Fruit fly (Drosophila melanogaster) whole organism, prepupa: ENCODE measurements around the gene Caper.

Source experiments
- Blimp-1 ChIP-seq: fragments of 200-800 bp; sonication (Bioruptor generic); optimal IDR thresholded peaks from 3 replicates; lab custom pipeline; 2017; ENCODE audit warnings: missing biosample characterization, missing genetic modification characterization, mild to moderate bottlenecking, moderate library complexity, missing genetic modification reagents
- CG10631 ChIP-seq: fragments of 200-800 bp; sonication (Bioruptor generic); optimal IDR thresholded peaks from 2 replicates; lab custom pipeline; 2016; ENCODE audit warnings: missing biosample characterization, missing genetic modification characterization
- CG10669 ChIP-seq: fragments of 200-800 bp; sonication (Bioruptor generic); optimal IDR thresholded peaks from 3 replicates; lab custom pipeline; 2018; ENCODE audit warnings: missing biosample characterization, mild to moderate bottlenecking, missing genetic modification characterization, moderate library complexity
- CG11294 ChIP-seq: fragments of 200-800 bp; sonication (Bioruptor generic); IDR thresholded peaks from 2 replicates; pipeline ENCODE4 v1.3.6; 2022; ENCODE audit warnings: missing biosample characterization, missing genetic modification characterization
- CG11762 ChIP-seq: fragments of 200-800 bp; sonication (Bioruptor generic); optimal IDR thresholded peaks from 3 replicates; lab custom pipeline; 2016; ENCODE audit warnings: missing biosample characterization, missing genetic modification characterization; ENCODE audit not compliant: insufficient read depth
- CG11902 ChIP-seq: fragments of 200-800 bp; sonication (Bioruptor generic); optimal IDR thresholded peaks from 3 replicates; lab custom pipeline; 2016; ENCODE audit warnings: missing biosample characterization, missing genetic modification characterization
- CG15336 ChIP-seq: fragments of 200-800 bp; sonication (Bioruptor generic); IDR thresholded peaks from 2 replicates; pipeline ENCODE4 v1.3.6; 2022; ENCODE audit warnings: missing biosample characterization, missing genetic modification characterization
- CG1621 ChIP-seq: fragments of 200-800 bp; sonication (Bioruptor generic); optimal IDR thresholded peaks from 3 replicates; lab custom pipeline; 2018; ENCODE audit warnings: missing biosample characterization, mild to moderate bottlenecking, missing genetic modification characterization
- CG16779 ChIP-seq: fragments of 200-800 bp; sonication (Bioruptor generic); optimal IDR thresholded peaks from 3 replicates; lab custom pipeline; 2017; ENCODE audit warnings: missing biosample characterization, mild to moderate bottlenecking, missing genetic modification characterization
- CG3032 ChIP-seq: fragments of 200-800 bp; optimal IDR thresholded peaks from 2 replicates; lab custom pipeline; 2019; ENCODE audit warnings: missing biosample characterization, mild to moderate bottlenecking, missing genetic modification characterization, moderate library complexity
- CG32006 ChIP-seq: fragments of 200-800 bp; sonication (Bioruptor generic); optimal IDR thresholded peaks from 3 replicates; lab custom pipeline; 2017; ENCODE audit warnings: missing biosample characterization, mild to moderate bottlenecking, missing genetic modification characterization
- CG34406 ChIP-seq: fragments of 200-800 bp; sonication (Bioruptor generic); optimal IDR thresholded peaks from 3 replicates; lab custom pipeline; 2016; ENCODE audit warnings: missing biosample characterization, missing genetic modification characterization
- CG3919 ChIP-seq: fragments of 200-800 bp; sonication (Bioruptor generic); optimal IDR thresholded peaks from 3 replicates; lab custom pipeline; 2016; ENCODE audit warnings: missing biosample characterization, missing genetic modification characterization
- CG4318 ChIP-seq: fragments of 200-800 bp; sonication (Bioruptor generic); optimal IDR thresholded peaks from 3 replicates; lab custom pipeline; 2017; ENCODE audit warnings: missing biosample characterization, mild to moderate bottlenecking, missing genetic modification characterization
- CG6163 ChIP-seq: fragments of 200-800 bp; sonication (Bioruptor generic); IDR thresholded peaks from 3 replicates; pipeline ENCODE4 v1.3.6; 2022; ENCODE audit warnings: missing biosample characterization, missing genetic modification characterization
- CG6276 ChIP-seq: fragments of 200-800 bp; sonication (Bioruptor generic); optimal IDR thresholded peaks from 2 replicates; lab custom pipeline; 2017; ENCODE audit warnings: missing biosample characterization, mild to moderate bottlenecking, missing genetic modification characterization
- CG6792 ChIP-seq: fragments of 200-800 bp; sonication (Bioruptor generic); optimal IDR thresholded peaks from 3 replicates; lab custom pipeline; 2016; ENCODE audit warnings: missing biosample characterization, missing genetic modification characterization
- CG6808 ChIP-seq: fragments of 200-800 bp; sonication (Bioruptor generic); optimal IDR thresholded peaks from 3 replicates; lab custom pipeline; 2017; ENCODE audit warnings: missing biosample characterization, missing genetic modification characterization, mild to moderate bottlenecking, moderate library complexity, missing genetic modification reagents
- CG6854 ChIP-seq: fragments of 200-800 bp; sonication (Bioruptor generic); optimal IDR thresholded peaks from 2 replicates; lab custom pipeline; 2017; ENCODE audit warnings: missing biosample characterization, mild to moderate bottlenecking, missing genetic modification characterization
- CG8119 ChIP-seq: fragments of 200-800 bp; sonication (Bioruptor generic); IDR thresholded peaks from 3 replicates; pipeline ENCODE4 v1.3.6; 2022; ENCODE audit warnings: missing biosample characterization, missing genetic modification characterization
- CG8319 ChIP-seq: fragments of 200-800 bp; sonication (Bioruptor generic); optimal IDR thresholded peaks from 3 replicates; lab custom pipeline; 2016; ENCODE audit warnings: missing biosample characterization, missing genetic modification characterization
- Eip75B ChIP-seq: fragments of 200-800 bp; sonication (Bioruptor generic); optimal IDR thresholded peaks from 3 replicates; lab custom pipeline; 2016; ENCODE audit warnings: missing biosample characterization, missing genetic modification characterization
- Eip78C ChIP-seq: fragments of 200-800 bp; sonication (Bioruptor generic); peaks from one replicate; lab custom pipeline; 2016; ENCODE audit warnings: missing biosample characterization, missing genetic modification characterization
- Eip93F ChIP-seq: fragments of 200-800 bp; sonication (Bioruptor generic); optimal IDR thresholded peaks from 2 replicates; lab custom pipeline; 2016; ENCODE audit warnings: missing biosample characterization, mild to moderate bottlenecking, missing genetic modification characterization
- Ets21C ChIP-seq: fragments of 200-800 bp; sonication (Bioruptor generic); optimal IDR thresholded peaks from 3 replicates; lab custom pipeline; 2016; ENCODE audit warnings: missing biosample characterization, missing genetic modification characterization
- Ets96B ChIP-seq: fragments of 200-800 bp; optimal IDR thresholded peaks from 2 replicates; lab custom pipeline; 2019; ENCODE audit warnings: missing biosample characterization, mild to moderate bottlenecking, missing genetic modification characterization, moderate library complexity
- Gug ChIP-seq: fragments of 200-800 bp; sonication (Bioruptor generic); IDR thresholded peaks from 2 replicates; pipeline ENCODE4 v1.3.6; 2022; ENCODE audit warnings: missing biosample characterization, missing genetic modification characterization
- Hr39 ChIP-seq: fragments of 200-800 bp; sonication (Bioruptor generic); optimal IDR thresholded peaks from 2 replicates; lab custom pipeline; 2016; ENCODE audit warnings: missing biosample characterization, missing genetic modification characterization
- Hr4 ChIP-seq: fragments of 200-800 bp; sonication (Bioruptor generic); optimal IDR thresholded peaks from 3 replicates; lab custom pipeline; 2016; ENCODE audit warnings: missing biosample characterization, missing genetic modification characterization
- Lpt ChIP-seq: fragments of 200-800 bp; sonication (Bioruptor generic); optimal IDR thresholded peaks from 3 replicates; lab custom pipeline; 2016; ENCODE audit warnings: missing biosample characterization, missing genetic modification characterization
- Met ChIP-seq: fragments of 200-800 bp; sonication (Bioruptor generic); optimal IDR thresholded peaks from 3 replicates; lab custom pipeline; 2016; ENCODE audit warnings: missing biosample characterization, missing genetic modification characterization
- OdsH ChIP-seq: fragments of 200-800 bp; sonication (Bioruptor generic); optimal IDR thresholded peaks from 3 replicates; lab custom pipeline; 2016; ENCODE audit warnings: missing biosample characterization, missing genetic modification characterization
- Sox14 ChIP-seq: fragments of 200-800 bp; sonication (Bioruptor generic); optimal IDR thresholded peaks from 3 replicates; lab custom pipeline; 2016; ENCODE audit warnings: missing biosample characterization, missing genetic modification characterization
- achi ChIP-seq: fragments of 200-800 bp; sonication (Bioruptor generic); optimal IDR thresholded peaks from 3 replicates; lab custom pipeline; 2016; ENCODE audit warnings: missing biosample characterization, missing genetic modification characterization
- acj6 ChIP-seq: fragments of 200-800 bp; sonication (Bioruptor generic); optimal IDR thresholded peaks from 3 replicates; lab custom pipeline; 2016; ENCODE audit warnings: missing biosample characterization, missing genetic modification characterization
- cyc ChIP-seq: fragments of 200-800 bp; sonication (Bioruptor generic); optimal IDR thresholded peaks from 3 replicates; lab custom pipeline; 2016; ENCODE audit warnings: missing biosample characterization, missing genetic modification characterization
- dac ChIP-seq: fragments of 200-800 bp; sonication (Bioruptor generic); optimal IDR thresholded peaks from 2 replicates; lab custom pipeline; 2017; ENCODE audit warnings: missing biosample characterization, mild to moderate bottlenecking, missing genetic modification characterization
- dsx ChIP-seq: fragments of 200-800 bp; optimal IDR thresholded peaks from 3 replicates; lab custom pipeline; 2019; ENCODE audit warnings: missing biosample characterization, mild to moderate bottlenecking, missing genetic modification characterization, moderate library complexity; ENCODE audit not compliant: poor library complexity, severe bottlenecking
- eg ChIP-seq: fragments of 200-800 bp; sonication (Bioruptor generic); IDR thresholded peaks from 3 replicates; pipeline ENCODE4 v1.3.6; 2022; ENCODE audit warnings: missing biosample characterization, missing genetic modification characterization
- esn ChIP-seq: fragments of 200-800 bp; sonication (Bioruptor generic); optimal IDR thresholded peaks from 2 replicates; lab custom pipeline; 2016; ENCODE audit warnings: missing biosample characterization, mild to moderate bottlenecking, missing genetic modification characterization, moderate library complexity
- fd59A ChIP-seq: fragments of 200-800 bp; sonication (Bioruptor generic); optimal IDR thresholded peaks from 2 replicates; lab custom pipeline; 2017; ENCODE audit warnings: missing biosample characterization, mild to moderate bottlenecking, missing genetic modification characterization, missing genetic modification reagents
- fd85E ChIP-seq: fragments of 200-800 bp; sonication (Bioruptor generic); optimal IDR thresholded peaks from 3 replicates; lab custom pipeline; 2016; ENCODE audit warnings: missing biosample characterization, missing genetic modification characterization
- lz ChIP-seq: fragments of 200-800 bp; sonication (Bioruptor generic); optimal IDR thresholded peaks from 3 replicates; lab custom pipeline; 2016; ENCODE audit warnings: missing biosample characterization, missing genetic modification characterization
- pdm3 ChIP-seq: fragments of 200-800 bp; sonication (Bioruptor generic); optimal IDR thresholded peaks from 3 replicates; lab custom pipeline; 2016; ENCODE audit warnings: missing biosample characterization, missing genetic modification characterization
- salr ChIP-seq, 2 experiments: fragments of 200-800 bp; sonication (Bioruptor generic); optimal IDR thresholded peaks; 3 replicates each; lab custom pipeline; 2016 to 2018; ENCODE audit warnings: missing biosample characterization in 2 of 2, missing genetic modification characterization in 2 of 2, mild to moderate bottlenecking in 1 of 2
- spab ChIP-seq: fragments of 200-800 bp; sonication (Bioruptor generic); optimal IDR thresholded peaks from 2 replicates; lab custom pipeline; 2017; ENCODE audit warnings: missing biosample characterization, mild to moderate bottlenecking, missing genetic modification characterization, missing genetic modification reagents
- ss ChIP-seq, 2 experiments: fragments of 200-800 bp; sonication (Bioruptor generic); optimal IDR thresholded peaks; 2 replicates in 1 of 2; 3 replicates in 1 of 2; lab custom pipeline; 2017 to 2018; ENCODE audit warnings: mild to moderate bottlenecking in 2 of 2, missing biosample characterization in 2 of 2, missing genetic modification characterization in 2 of 2, moderate library complexity in 1 of 2
- svp ChIP-seq: fragments of 200-800 bp; sonication (Bioruptor generic); peaks from one replicate; lab custom pipeline; 2016; ENCODE audit warnings: missing biosample characterization, missing genetic modification characterization
- vri ChIP-seq: fragments of 200-800 bp; sonication (Bioruptor generic); optimal IDR thresholded peaks from 3 replicates; lab custom pipeline; 2016; ENCODE audit warnings: missing biosample characterization, mild to moderate bottlenecking, missing genetic modification characterization

Caper gene

DNA sequence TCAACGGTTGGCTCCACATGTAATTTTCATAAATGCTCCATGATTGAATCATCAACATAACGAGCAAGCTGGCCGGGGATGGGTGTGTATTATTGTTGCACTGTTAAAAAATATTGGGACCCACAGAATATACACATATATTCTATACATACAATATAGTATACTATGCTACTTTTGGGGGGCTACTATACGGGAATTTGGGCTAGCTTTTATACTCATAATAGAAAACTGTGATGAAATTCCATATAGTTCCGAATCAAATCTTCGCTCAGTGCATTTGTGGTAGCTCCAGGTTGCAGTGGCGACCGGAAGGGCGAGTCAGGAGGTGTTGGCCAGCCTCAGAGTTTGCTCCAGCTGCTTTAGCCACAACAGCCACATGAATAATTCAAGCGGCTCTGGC, 39.3 kb downstream of the Caper start (continued):
- TF ChIP-seq Met (GFP tag; lab: Kevin White, UChicago) (peak; percentile 37), CG10669 (GFP tag; lab: Kevin White, UChicago) (peak; percentile 69), CG3919 (GFP tag; lab: Kevin White, UChicago) (no peak), CG16779 (tag; lab: Kevin White, UChicago) (no peak), dac (no peak), Eip93F (no peak), CG4318 (GFP tag; lab: Kevin White, UChicago) (peak; percentile 14), pdm3 (GFP tag; lab: Kevin White, UChicago) (peak; percentile 54), dsx (GFP tag; lab: Kevin White, UChicago) (peak; percentile 73), salr (GFP tag; optimal IDR thresholded peaks at IDR 0.05; lab: Kevin White, UChicago) (peak; percentile 45 to 57), acj6 (peak; percentile 59), svp (GFP tag; lab: Kevin White, UChicago) (peak; percentile 73), CG6163 (GFP tag; lab: Robert Waterston, UW) (peak; percentile 83), CG6276 (GFP tag; lab: Kevin White, UChicago) (no peak), ss (GFP tag; optimal IDR thresholded peaks at IDR 0.05; lab: Kevin White, UChicago) (peak; percentile 39 to 68), CG6808 (GFP tag; lab: Kevin White, UChicago) (peak; percentile 73), Sox14 (GFP tag; lab: Kevin White, UChicago) (peak; percentile 60), CG34406 (GFP tag; lab: Kevin White, UChicago) (peak; percentile 32), Eip75B (GFP tag; lab: Kevin White, UChicago) (peak; percentile 67), OdsH (GFP tag; lab: Kevin White, UChicago) (peak; percentile 60), Blimp-1 (GFP tag; lab: Kevin White, UChicago) (no peak), cyc (GFP tag; lab: Kevin White, UChicago) (peak; percentile 48), achi (GFP tag; lab: Kevin White, UChicago) (peak; percentile 65), CG11762 (GFP tag; lab: Kevin White, UChicago) (peak; percentile 25), spab (peak; percentile 26), CG8119 (GFP tag; lab: Robert Waterston, UW) (peak; percentile 50; the same call in 1 of the 3 replicates), lz (peak; percentile 1), CG32006 (GFP tag; lab: Kevin White, UChicago) (no peak), CG6854 (GFP tag; lab: Kevin White, UChicago) (no peak), fd85E (GFP tag; lab: Kevin White, UChicago) (no peak), Eip78C (GFP tag; lab: Kevin White, UChicago) (peak; percentile 90), Ets21C (GFP tag; lab: Kevin White, UChicago) (no peak), CG8319 (GFP tag; lab: Kevin White, UChicago) (peak; percentile 38), Gug (peak; percentile 56; the same call in 1 of the 2 replicates), eg (GFP tag; lab: Robert Waterston, UW) (no peak), CG10631 (GFP tag; lab: Kevin White, UChicago) (peak; percentile 74), esn (no peak), CG11902 (peak; percentile 3), Hr39 (GFP tag; lab: Kevin White, UChicago) (no peak)

DNA sequence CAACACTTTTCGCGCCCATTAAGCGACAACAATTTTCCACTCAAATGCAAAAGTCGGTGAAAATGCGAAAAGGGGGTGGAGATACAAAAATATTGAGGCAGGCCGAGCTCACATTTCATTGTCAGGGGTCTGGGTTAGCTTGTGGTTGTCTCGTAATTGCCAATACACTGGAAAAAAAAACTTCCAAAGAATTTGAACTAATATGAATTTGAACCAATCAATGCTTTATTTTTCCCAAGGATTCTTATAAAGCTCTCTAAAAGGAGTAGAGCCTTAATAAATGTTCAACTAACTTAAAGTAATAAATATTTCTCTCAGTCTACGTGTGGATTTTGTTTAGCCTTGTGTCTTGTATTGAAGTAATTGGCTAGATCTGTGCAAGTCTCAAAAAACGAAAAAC, 40.5 kb downstream of the Caper start:
- TF ChIP-seq Ets96B (tag; lab: Kevin White, UChicago): peak; percentile 36
- peak; percentile 32 for TF ChIP-seq CG10669 (GFP tag; lab: Kevin White, UChicago)
- no peak for TF ChIP-seq Eip93F
- peak; percentile 21 for TF ChIP-seq CG10631 (GFP tag; lab: Kevin White, UChicago)
- peak; percentile 58 for TF ChIP-seq CG11294
- TF ChIP-seq CG11762 (GFP tag; lab: Kevin White, UChicago): peak; percentile 21
- no peak for TF ChIP-seq CG8319 (GFP tag; lab: Kevin White, UChicago)
- peak; percentile 77 for TF ChIP-seq CG15336
- TF ChIP-seq vri: no peak
- TF ChIP-seq CG8119 (GFP tag; lab: Robert Waterston, UW): peak; percentile 75
- TF ChIP-seq achi (GFP tag; lab: Kevin White, UChicago): peak; percentile 44
- TF ChIP-seq Blimp-1 (GFP tag; lab: Kevin White, UChicago): no peak
- no peak for TF ChIP-seq CG6808 (GFP tag; lab: Kevin White, UChicago)
- TF ChIP-seq ss (GFP tag; optimal IDR thresholded peaks at IDR 0.05; lab: Kevin White, UChicago): no peak
- TF ChIP-seq CG3032: peak; percentile 13
- TF ChIP-seq Lpt: peak; percentile 52
- no peak for TF ChIP-seq Ets21C (GFP tag; lab: Kevin White, UChicago)
- TF ChIP-seq Met (GFP tag; lab: Kevin White, UChicago): no peak
- TF ChIP-seq CG6792 (GFP tag; lab: Kevin White, UChicago): peak; percentile 10
- TF ChIP-seq Hr4 (GFP tag; lab: Kevin White, UChicago): peak; percentile 81
- TF ChIP-seq cyc (GFP tag; lab: Kevin White, UChicago): no peak
- TF ChIP-seq CG34406 (GFP tag; lab: Kevin White, UChicago): no peak
- no peak for TF ChIP-seq CG1621 (tag; lab: Kevin White, UChicago)
- TF ChIP-seq fd59A (GFP tag; lab: Kevin White, UChicago): no peak
